Worm (Caenorhabditis elegans) whole organism, late embryonic: ENCODE results near the gene Y22D7AL.6.

Experiments
- ceh-18 ChIP-seq: sonication (generic microtip); optimal IDR thresholded peaks from 2 replicates; lab custom pipeline; 2016; ENCODE audit warnings: missing genetic modification characterization, missing compliant biosample characterization
- ceh-2 ChIP-seq: sonication (generic microtip); optimal IDR thresholded peaks from 2 replicates; lab custom pipeline; 2016; ENCODE audit warnings: missing genotype, missing genetic modification characterization, missing compliant biosample characterization
- elt-4 ChIP-seq: sonication (generic microtip); optimal IDR thresholded peaks from 2 replicates; lab custom pipeline; 2016; ENCODE audit warnings: missing genetic modification characterization, missing compliant biosample characterization
- fkh-10 ChIP-seq: fragments of 150-350 bp; optimal IDR thresholded peaks from 2 replicates; lab custom pipeline; 2014; ENCODE audit warnings: missing biosample characterization, missing genetic modification reagents, missing genetic modification characterization

- TF ChIP-seq ceh-18 (no peak), fkh-10 (no peak), elt-4 (tag; lab: Kevin White, UChicago) (no peak), ceh-2 (no peak)
Measured at ce11 chrIII:1612974-1613568, 8.3 kb downstream of the Y22D7AL.6 start.
